Worm (Caenorhabditis elegans) whole organism, late embryonic: ENCODE results near the gene ZK666.8.

Source experiments
- F13H6.1 ChIP-seq: sonication (generic microtip); optimal IDR thresholded peaks from 2 replicates; lab custom pipeline; 2016; ENCODE audit warnings: missing genetic modification characterization, missing compliant biosample characterization
- ama-1 ChIP-seq: fragments of 150-350 bp; optimal IDR thresholded peaks from 2 replicates; lab custom pipeline; 2014
- ceh-18 ChIP-seq: sonication (generic microtip); optimal IDR thresholded peaks from 2 replicates; lab custom pipeline; 2016; ENCODE audit warnings: missing genetic modification characterization, missing compliant biosample characterization
- fkh-10 ChIP-seq: fragments of 150-350 bp; optimal IDR thresholded peaks from 2 replicates; lab custom pipeline; 2014; ENCODE audit warnings: missing biosample characterization, missing genetic modification reagents, missing genetic modification characterization
- nfya-1 ChIP-seq: sonication (generic microtip); optimal IDR thresholded peaks from 2 replicates; lab custom pipeline; 2017; ENCODE audit warnings: missing genetic modification characterization, mild to moderate bottlenecking, missing compliant biosample characterization, antibody characterized with exemption, moderate library complexity
- nhr-11 ChIP-seq: fragments of 150-350 bp; optimal IDR thresholded peaks from 2 replicates; lab custom pipeline; 2014; ENCODE audit warnings: missing biosample characterization, missing genetic modification characterization
- pax-1 ChIP-seq: fragments of 150-350 bp; optimal IDR thresholded peaks from 2 replicates; lab custom pipeline; 2014; ENCODE audit warnings: missing biosample characterization, missing genetic modification characterization
- sox-4 ChIP-seq: sonication (generic microtip); optimal IDR thresholded peaks from 2 replicates; lab custom pipeline; 2017; ENCODE audit warnings: mild to moderate bottlenecking, missing genetic modification characterization, inconsistent platforms, missing compliant biosample characterization
- tbx-2 ChIP-seq: sonication (generic microtip); optimal IDR thresholded peaks from 2 replicates; lab custom pipeline; 2016; ENCODE audit warnings: missing genetic modification characterization, missing compliant biosample characterization
- ztf-16 ChIP-seq: sonication (generic microtip); optimal IDR thresholded peaks from 2 replicates; lab custom pipeline; 2017; ENCODE audit warnings: missing genetic modification characterization, missing compliant biosample characterization

DNA sequence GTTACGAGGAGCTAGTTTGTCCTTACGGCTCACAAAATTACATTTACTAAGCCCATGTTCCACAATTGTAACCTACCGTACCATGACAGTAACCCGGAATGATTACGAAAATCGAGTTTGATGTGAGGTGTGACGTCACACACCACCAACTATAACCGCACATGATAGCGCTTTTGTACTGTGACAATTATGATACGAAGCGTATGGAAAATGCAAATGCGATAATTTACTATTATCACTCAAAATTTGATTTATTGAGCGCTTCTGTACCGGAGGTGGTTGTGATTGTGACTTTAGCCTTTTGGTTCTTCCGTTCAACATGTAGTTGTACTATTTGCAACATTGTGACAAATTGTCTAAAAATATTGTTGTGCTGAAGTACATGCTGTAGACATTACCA lies 7.3 kb downstream of the ZK666.8 start:
- no peak for TF ChIP-seq ama-1 (lab: Kevin White, UChicago)
- no peak for TF ChIP-seq fkh-10 (GFP tag; lab: Kevin White, UChicago)
- TF ChIP-seq sox-4 (tag; lab: Kevin White, UChicago): no peak
- TF ChIP-seq nhr-11 (tag; lab: Kevin White, UChicago): no peak
- TF ChIP-seq nfya-1 (tag; lab: Kevin White, UChicago): no peak
- no peak for TF ChIP-seq tbx-2
- TF ChIP-seq ztf-16: no peak
- no peak for TF ChIP-seq ceh-18 (tag; lab: Kevin White, UChicago)
- TF ChIP-seq F13H6.1 (tag; lab: Kevin White, UChicago): no peak
- TF ChIP-seq pax-1 (tag; lab: Kevin White, UChicago): no peak
